Fruit fly (Drosophila melanogaster) Kc167 (cell line): ENCODE results near the gene CG13884.

Experiments used
- Myc ChIP-seq: fragments of >200 bp; optimal IDR thresholded peaks from 2 replicates; lab custom pipeline; 2017; ENCODE audit warnings: missing external identifiers
- Sin3A ChIP-seq: fragments of >200 bp; optimal IDR thresholded peaks from 2 replicates; lab custom pipeline; 2018; ENCODE audit warnings: missing external identifiers
- h ChIP-seq: fragments of >200 bp; optimal IDR thresholded peaks from 3 replicates; lab custom pipeline; 2018; ENCODE audit warnings: missing external identifiers
- insv ChIP-seq: fragments of >200 bp; optimal IDR thresholded peaks from 3 replicates; lab custom pipeline; 2018; ENCODE audit warnings: missing external identifiers
- psq ChIP-seq: fragments of >200 bp; optimal IDR thresholded peaks from 2 replicates; lab custom pipeline; 2017; ENCODE audit warnings: missing external identifiers
- ttk ChIP-seq: sonication (Bioruptor generic); optimal IDR thresholded peaks from 2 replicates; lab custom pipeline; 2017; ENCODE audit warnings: missing external identifiers

DNA sequence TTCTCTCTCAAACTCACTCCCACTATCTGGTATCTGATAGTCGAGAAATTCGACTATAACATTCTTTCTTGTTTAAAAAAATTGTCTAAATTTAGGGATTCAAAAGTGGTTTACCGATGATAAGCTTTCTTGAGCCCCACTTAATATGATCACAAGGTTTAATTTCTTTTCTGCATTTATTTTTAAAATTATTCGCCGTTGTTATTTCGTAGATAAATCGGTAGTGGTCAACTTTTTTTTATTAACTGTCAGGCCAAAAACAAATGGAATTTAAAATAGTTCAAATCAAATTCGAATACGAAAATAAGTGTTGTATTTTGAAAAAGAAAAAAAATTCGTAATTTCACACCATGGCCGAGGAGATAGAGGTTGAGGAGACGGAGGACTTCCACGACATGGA is 8.6 kb downstream of the CG13884 start, which contains the start of gene Roc1b:
- TF ChIP-seq ttk (lab: Kevin White, UChicago), result no peak
- TF ChIP-seq insv (lab: Kevin White, UChicago), result no peak
- TF ChIP-seq h (lab: Kevin White, UChicago), result no peak
- no peak for TF ChIP-seq psq (lab: Kevin White, UChicago)
- no peak for TF ChIP-seq Myc
- no peak for TF ChIP-seq Sin3A
